Worm (Caenorhabditis elegans) whole organism, L4/young adult: ENCODE results near the gene F26F12.5.

Experiments
- W03F9.2 ChIP-seq: fragments of 150-350 bp; optimal IDR thresholded peaks from 2 replicates; lab custom pipeline; 2014; ENCODE audit warnings: missing biosample characterization, missing genetic modification characterization
- dao-5 ChIP-seq: sonication (generic microtip); optimal IDR thresholded peaks from 2 replicates; lab custom pipeline; 2016; ENCODE audit warnings: missing genotype, missing genetic modification characterization, moderate library complexity, missing compliant biosample characterization
- him-1 ChIP-seq: sonication (generic microtip); optimal IDR thresholded peaks from 2 replicates; lab custom pipeline; 2016; ENCODE audit warnings: missing genotype, missing genetic modification reagents, missing genetic modification characterization, missing compliant biosample characterization

The F26F12.5 gene

ce11 chrV:5865085-5865484, at the start of gene F26F12.5:
F26F12.5 (minus strand) TSS chrV:5865185.
- no peak for TF ChIP-seq W03F9.2 (tag; lab: Kevin White, UChicago)
- TF ChIP-seq dao-5: no peak
- no peak for TF ChIP-seq him-1 (tag; lab: Kevin White, UChicago)

DNA sequence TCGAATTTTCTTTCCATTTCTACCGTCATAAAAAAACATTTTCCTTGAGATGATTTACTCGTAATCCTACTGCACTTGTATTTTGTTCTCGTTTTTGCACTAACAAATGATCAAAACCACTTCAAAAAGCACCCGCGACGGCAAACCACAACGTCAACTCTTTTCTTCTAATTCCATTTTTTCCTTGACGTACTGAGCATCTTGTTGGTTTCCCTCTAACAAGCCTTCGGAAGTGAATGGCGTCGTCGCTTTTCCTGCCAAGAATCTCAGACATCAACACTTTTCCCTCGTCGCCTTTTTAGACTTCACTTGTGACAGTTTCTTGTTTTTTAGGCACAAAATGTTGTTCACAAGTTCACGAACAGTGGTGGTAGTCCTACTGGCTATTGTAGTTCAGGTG, 47.4 kb upstream of the F26F12.5 start, which contains the start of gene C04E6.13:
Gene C04E6.13 (plus strand): TSS at position 301 of the 400 bp plus-strand sequence.
- TF ChIP-seq him-1 (tag; lab: Kevin White, UChicago) (no peak), dao-5 (no peak), W03F9.2 (tag; lab: Kevin White, UChicago) (no peak)

ce11 chrV:5907090-5907489, 42.1 kb upstream of the F26F12.5 start, which contains the start of gene C04E6.4:
C04E6.4 (plus strand) TSS chrV:5907390.
- TF ChIP-seq him-1 (tag; lab: Kevin White, UChicago) (no peak), dao-5 (no peak), W03F9.2 (tag; lab: Kevin White, UChicago) (no peak)

DNA sequence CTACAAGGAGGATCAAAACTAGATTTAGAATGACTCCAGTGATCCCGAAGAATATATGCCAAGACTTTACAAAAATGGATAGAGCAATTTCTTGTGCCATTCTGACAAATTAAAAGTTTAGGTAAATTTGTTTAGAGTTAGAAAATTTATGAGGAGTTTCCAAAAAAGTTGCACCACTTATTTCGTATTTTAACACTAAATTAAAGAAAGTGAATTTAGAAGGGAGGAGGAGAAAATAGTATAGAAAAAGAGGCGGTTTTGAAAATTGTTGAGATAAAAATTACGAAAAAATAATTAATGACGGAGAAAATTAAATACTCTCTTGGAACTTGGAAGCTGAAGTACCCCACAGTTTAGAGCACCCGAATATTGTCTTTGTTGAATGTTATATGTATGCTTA, 41.3 kb upstream of the F26F12.5 start, which contains the start of gene srd-15:
Gene srd-15 (minus strand): TSS at position 101 of the 400 bp plus-strand sequence.
- no peak for TF ChIP-seq W03F9.2 (tag; lab: Kevin White, UChicago)
- TF ChIP-seq him-1 (tag; lab: Kevin White, UChicago): no peak
- TF ChIP-seq dao-5: no peak

- no peak for TF ChIP-seq dao-5
- no peak for TF ChIP-seq him-1 (tag; lab: Kevin White, UChicago)
- no peak for TF ChIP-seq W03F9.2 (tag; lab: Kevin White, UChicago)
Observed at ce11 chrV:5901833-5902232, 36.8 kb upstream of the F26F12.5 start, which contains the start of gene C04E6.5. C04E6.5 (plus strand) TSS chrV:5902133.

ce11 chrV:5899940-5900339, 35.0 kb upstream of the F26F12.5 start, which contains the start of gene srd-16:
srd-16 (minus strand) TSS chrV:5900040.
- TF ChIP-seq him-1 (tag; lab: Kevin White, UChicago) (no peak), W03F9.2 (tag; lab: Kevin White, UChicago) (no peak), dao-5 (no peak)

DNA sequence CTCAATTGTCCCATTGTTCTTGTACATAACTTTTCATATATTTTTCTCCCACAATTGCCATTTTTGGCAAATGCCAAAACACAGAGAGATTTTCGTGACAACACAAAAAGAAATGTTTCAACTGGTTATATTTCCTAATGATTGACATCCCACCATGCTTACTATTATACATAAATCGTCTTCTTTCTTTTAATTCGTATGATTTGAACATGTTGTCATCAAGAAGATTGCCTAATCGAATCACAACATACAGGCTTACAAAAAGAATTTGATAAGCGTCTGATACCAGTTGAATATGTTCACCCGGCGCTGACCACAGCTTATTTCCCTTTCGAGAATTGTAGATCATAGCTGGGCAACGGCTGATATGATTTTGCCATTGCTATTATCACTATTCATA, 30.0 kb upstream of the F26F12.5 start, which contains the start of gene grd-9:
Gene grd-9 (plus strand): TSS at position 301 of the 400 bp plus-strand sequence.
- TF ChIP-seq W03F9.2 (tag; lab: Kevin White, UChicago): no peak

- TF ChIP-seq W03F9.2 (tag; lab: Kevin White, UChicago): no peak
- TF ChIP-seq dao-5: no peak
- no peak for TF ChIP-seq him-1 (tag; lab: Kevin White, UChicago)
Observed at ce11 chrV:5893015-5893414, 28.0 kb upstream of the F26F12.5 start, which contains the start of gene C04E6.7. C04E6.7 (plus strand) TSS chrV:5893315.

- no peak for TF ChIP-seq him-1 (tag; lab: Kevin White, UChicago)
- no peak for TF ChIP-seq W03F9.2 (tag; lab: Kevin White, UChicago)
- no peak for TF ChIP-seq dao-5
Observed at ce11 chrV:5891204-5891603, 26.2 kb upstream of the F26F12.5 start.

ce11 chrV:5888820-5889219, 23.8 kb upstream of the F26F12.5 start:
- no peak for TF ChIP-seq dao-5
- TF ChIP-seq W03F9.2 (tag; lab: Kevin White, UChicago): no peak
- no peak for TF ChIP-seq him-1 (tag; lab: Kevin White, UChicago)

DNA sequence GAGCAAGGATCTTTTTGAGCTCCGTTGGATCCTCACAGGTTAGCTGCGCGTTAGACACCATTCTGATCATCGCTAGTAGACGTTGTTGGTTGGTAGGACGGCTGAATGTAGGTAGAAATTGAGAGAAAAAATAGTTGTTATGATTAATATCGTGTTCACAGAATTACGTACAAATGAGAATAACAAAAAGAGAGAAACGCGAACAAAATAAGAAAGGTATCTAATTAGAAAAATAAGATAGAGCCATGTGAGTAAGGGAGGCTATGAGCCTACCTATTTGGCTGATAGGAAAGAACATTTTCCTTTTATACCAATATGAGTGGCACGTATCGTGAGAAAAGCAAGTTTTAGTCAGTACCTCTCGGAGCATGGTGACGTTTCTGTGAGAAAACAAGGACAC, 18.8 kb upstream of the F26F12.5 start, which contains the start of gene C04E6.8:
Gene C04E6.8 (minus strand): TSS at position 101 of the 400 bp plus-strand sequence.
- TF ChIP-seq W03F9.2 (tag; lab: Kevin White, UChicago): no peak

DNA sequence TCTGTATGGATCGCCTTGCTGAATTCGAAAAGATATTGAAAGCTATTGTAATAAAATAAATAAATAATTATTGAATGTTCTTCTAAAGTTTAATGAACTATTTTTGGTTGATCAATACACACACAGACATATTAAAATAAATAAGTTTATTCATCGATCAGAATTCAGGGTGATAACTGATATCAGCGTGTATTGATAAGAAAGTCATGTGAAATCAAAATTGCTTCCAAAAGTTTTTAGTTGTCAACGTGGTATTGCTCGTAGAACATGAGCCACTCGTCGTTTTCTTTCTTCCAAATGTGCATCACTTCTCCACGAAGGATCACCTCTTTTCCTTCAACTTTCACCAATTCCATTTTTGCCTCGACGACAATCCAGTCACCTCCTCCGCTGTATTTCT, 17.4 kb upstream of the F26F12.5 start:
- TF ChIP-seq dao-5: no peak
- no peak for TF ChIP-seq W03F9.2 (tag; lab: Kevin White, UChicago)
- no peak for TF ChIP-seq him-1 (tag; lab: Kevin White, UChicago)

ce11 chrV:5880064-5880463, 15.1 kb upstream of the F26F12.5 start, which contains the start of gene C02G6.3:
C02G6.3 (plus strand) TSS chrV:5880364.
- TF ChIP-seq dao-5 (no peak), him-1 (tag; lab: Kevin White, UChicago) (no peak), W03F9.2 (tag; lab: Kevin White, UChicago) (no peak)

ce11 chrV:5876966-5877365, 12.0 kb upstream of the F26F12.5 start:
- TF ChIP-seq him-1 (tag; lab: Kevin White, UChicago): no peak

DNA sequence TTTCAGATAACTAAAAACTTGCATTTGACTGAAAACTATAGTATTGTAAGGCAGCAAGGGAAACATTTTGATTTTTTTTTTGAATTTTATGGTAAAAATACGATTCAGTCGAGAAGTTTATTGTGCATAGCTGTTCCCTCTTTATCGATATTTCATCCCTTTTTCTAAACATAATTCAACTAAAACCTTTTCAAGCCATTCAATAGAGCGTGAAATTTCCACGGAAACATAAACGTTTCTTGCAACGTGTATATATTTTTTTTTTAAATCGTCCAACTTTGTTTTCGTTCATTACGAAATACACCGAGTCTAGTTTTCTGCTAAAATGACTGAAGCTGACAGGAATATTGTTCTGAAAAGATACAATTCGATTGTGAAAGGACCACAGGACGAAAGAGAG, 6.8 kb upstream of the F26F12.5 start, which contains the start of gene C02G6.2:
Gene C02G6.2 (plus strand): TSS at position 301 of the 400 bp plus-strand sequence.
- no peak for TF ChIP-seq W03F9.2 (tag; lab: Kevin White, UChicago)
